Worm (Caenorhabditis elegans) whole organism, L4 larva: ENCODE data around the gene sri-77.
"Not testable (repeated sequence)": the region's sequence is repeated elsewhere in the genome, so short reads cannot be mapped to it uniquely, and the experiment has no call there.

Experiments used
- dmd-9 ChIP-seq: fragments of 200-800 bp; sonication (Bioruptor generic); IDR thresholded peaks from 2 replicates; pipeline ENCODE4 v1.3.6; 2022; ENCODE audit warnings: missing genetic modification reagents, missing genetic modification characterization, missing compliant biosample characterization
- mxl-3 ChIP-seq: fragments of 200-800 bp; sonication (Bioruptor generic); optimal IDR thresholded peaks from 2 replicates; lab custom pipeline; 2018; ENCODE audit warnings: mild to moderate bottlenecking, missing genetic modification characterization, missing compliant biosample characterization
- ztf-11 ChIP-seq: fragments of 150-350 bp; optimal IDR thresholded peaks from 2 replicates; lab custom pipeline; 2014; ENCODE audit warnings: missing biosample characterization, missing genetic modification characterization

DNA sequence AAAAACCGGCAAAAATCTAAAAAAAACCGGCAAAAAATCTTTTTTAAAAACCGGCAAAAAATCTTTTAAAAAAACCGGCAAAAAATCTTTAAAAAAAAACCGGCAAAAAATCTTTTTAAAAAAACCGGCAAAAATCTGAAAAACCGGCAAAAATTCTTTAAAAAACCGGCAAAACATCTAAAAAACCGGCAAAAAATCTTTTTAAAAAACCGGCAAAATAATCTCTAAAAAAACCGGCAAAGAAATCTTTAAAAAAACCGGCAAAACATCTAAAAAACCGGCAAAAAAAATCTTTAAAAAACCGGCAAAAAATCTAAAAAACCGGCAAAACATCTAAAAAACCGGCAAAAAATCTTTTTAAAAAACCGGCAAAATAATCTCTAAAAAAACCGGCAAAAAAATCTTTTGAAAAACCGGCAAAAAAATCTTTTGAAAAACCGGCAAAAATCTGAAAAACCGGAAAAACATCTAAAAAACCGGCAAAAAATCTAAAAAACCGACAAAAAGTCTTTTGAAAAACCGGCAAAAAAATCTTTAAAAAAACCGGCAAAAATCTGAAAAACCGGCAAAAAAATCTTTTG, 34.7 kb downstream of the sri-77 start:
- not testable (repeated sequence) for TF ChIP-seq ztf-11 (tag; lab: Kevin White, UChicago); dmd-9; mxl-3 (GFP tag; lab: Kevin White, UChicago)
